Fruit fly (Drosophila melanogaster) whole organism, prepupa: ENCODE measurements around the gene CG31636.

Experiments used
- Blimp-1 ChIP-seq: fragments of 200-800 bp; sonication (Bioruptor generic); optimal IDR thresholded peaks from 3 replicates; lab custom pipeline; 2017; ENCODE audit warnings: missing biosample characterization, missing genetic modification characterization, mild to moderate bottlenecking, moderate library complexity, missing genetic modification reagents
- CG10631 ChIP-seq: fragments of 200-800 bp; sonication (Bioruptor generic); optimal IDR thresholded peaks from 2 replicates; lab custom pipeline; 2016; ENCODE audit warnings: missing biosample characterization, missing genetic modification characterization
- CG11294 ChIP-seq: fragments of 200-800 bp; sonication (Bioruptor generic); IDR thresholded peaks from 2 replicates; pipeline ENCODE4 v1.3.6; 2022; ENCODE audit warnings: missing biosample characterization, missing genetic modification characterization
- CG11762 ChIP-seq: fragments of 200-800 bp; sonication (Bioruptor generic); optimal IDR thresholded peaks from 3 replicates; lab custom pipeline; 2016; ENCODE audit warnings: missing biosample characterization, missing genetic modification characterization; ENCODE audit not compliant: insufficient read depth
- CG11902 ChIP-seq: fragments of 200-800 bp; sonication (Bioruptor generic); optimal IDR thresholded peaks from 3 replicates; lab custom pipeline; 2016; ENCODE audit warnings: missing biosample characterization, missing genetic modification characterization
- CG15336 ChIP-seq: fragments of 200-800 bp; sonication (Bioruptor generic); IDR thresholded peaks from 2 replicates; pipeline ENCODE4 v1.3.6; 2022; ENCODE audit warnings: missing biosample characterization, missing genetic modification characterization
- CG16779 ChIP-seq: fragments of 200-800 bp; sonication (Bioruptor generic); optimal IDR thresholded peaks from 3 replicates; lab custom pipeline; 2017; ENCODE audit warnings: missing biosample characterization, mild to moderate bottlenecking, missing genetic modification characterization
- CG3032 ChIP-seq: fragments of 200-800 bp; optimal IDR thresholded peaks from 2 replicates; lab custom pipeline; 2019; ENCODE audit warnings: missing biosample characterization, mild to moderate bottlenecking, missing genetic modification characterization, moderate library complexity
- CG34406 ChIP-seq: fragments of 200-800 bp; sonication (Bioruptor generic); optimal IDR thresholded peaks from 3 replicates; lab custom pipeline; 2016; ENCODE audit warnings: missing biosample characterization, missing genetic modification characterization
- CG6276 ChIP-seq: fragments of 200-800 bp; sonication (Bioruptor generic); optimal IDR thresholded peaks from 2 replicates; lab custom pipeline; 2017; ENCODE audit warnings: missing biosample characterization, mild to moderate bottlenecking, missing genetic modification characterization
- CG6792 ChIP-seq: fragments of 200-800 bp; sonication (Bioruptor generic); optimal IDR thresholded peaks from 3 replicates; lab custom pipeline; 2016; ENCODE audit warnings: missing biosample characterization, missing genetic modification characterization
- CG7368 ChIP-seq: fragments of 200-800 bp; sonication (Bioruptor generic); optimal IDR thresholded peaks from 3 replicates; lab custom pipeline; 2016; ENCODE audit warnings: missing biosample characterization, missing genetic modification characterization
- CG8119 ChIP-seq: fragments of 200-800 bp; sonication (Bioruptor generic); IDR thresholded peaks from 3 replicates; pipeline ENCODE4 v1.3.6; 2022; ENCODE audit warnings: missing biosample characterization, missing genetic modification characterization
- CG8319 ChIP-seq: fragments of 200-800 bp; sonication (Bioruptor generic); optimal IDR thresholded peaks from 3 replicates; lab custom pipeline; 2016; ENCODE audit warnings: missing biosample characterization, missing genetic modification characterization
- CG8632 ChIP-seq: fragments of 200-800 bp; sonication (Bioruptor generic); optimal IDR thresholded peaks from 3 replicates; lab custom pipeline; 2016; ENCODE audit warnings: missing biosample characterization, missing genetic modification characterization
- CG9139 ChIP-seq: fragments of 200-800 bp; sonication (Bioruptor generic); optimal IDR thresholded peaks from 3 replicates; lab custom pipeline; 2017; ENCODE audit warnings: missing biosample characterization, mild to moderate bottlenecking, missing genetic modification characterization
- Eip75B ChIP-seq: fragments of 200-800 bp; sonication (Bioruptor generic); optimal IDR thresholded peaks from 3 replicates; lab custom pipeline; 2016; ENCODE audit warnings: missing biosample characterization, missing genetic modification characterization
- Eip78C ChIP-seq: fragments of 200-800 bp; sonication (Bioruptor generic); peaks from one replicate; lab custom pipeline; 2016; ENCODE audit warnings: missing biosample characterization, missing genetic modification characterization
- Eip93F ChIP-seq: fragments of 200-800 bp; sonication (Bioruptor generic); optimal IDR thresholded peaks from 2 replicates; lab custom pipeline; 2016; ENCODE audit warnings: missing biosample characterization, mild to moderate bottlenecking, missing genetic modification characterization
- Ets21C ChIP-seq: fragments of 200-800 bp; sonication (Bioruptor generic); optimal IDR thresholded peaks from 3 replicates; lab custom pipeline; 2016; ENCODE audit warnings: missing biosample characterization, missing genetic modification characterization
- Ets96B ChIP-seq: fragments of 200-800 bp; optimal IDR thresholded peaks from 2 replicates; lab custom pipeline; 2019; ENCODE audit warnings: missing biosample characterization, mild to moderate bottlenecking, missing genetic modification characterization, moderate library complexity
- Gug ChIP-seq: fragments of 200-800 bp; sonication (Bioruptor generic); IDR thresholded peaks from 2 replicates; pipeline ENCODE4 v1.3.6; 2022; ENCODE audit warnings: missing biosample characterization, missing genetic modification characterization
- Hr38 ChIP-seq: sonication (Bioruptor generic); optimal IDR thresholded peaks from 2 replicates; lab custom pipeline; 2016; ENCODE audit warnings: missing biosample characterization, missing genetic modification characterization
- Hr39 ChIP-seq: fragments of 200-800 bp; sonication (Bioruptor generic); optimal IDR thresholded peaks from 2 replicates; lab custom pipeline; 2016; ENCODE audit warnings: missing biosample characterization, missing genetic modification characterization
- Hr4 ChIP-seq: fragments of 200-800 bp; sonication (Bioruptor generic); optimal IDR thresholded peaks from 3 replicates; lab custom pipeline; 2016; ENCODE audit warnings: missing biosample characterization, missing genetic modification characterization
- Lpt ChIP-seq: fragments of 200-800 bp; sonication (Bioruptor generic); optimal IDR thresholded peaks from 3 replicates; lab custom pipeline; 2016; ENCODE audit warnings: missing biosample characterization, missing genetic modification characterization
- Met ChIP-seq: fragments of 200-800 bp; sonication (Bioruptor generic); optimal IDR thresholded peaks from 3 replicates; lab custom pipeline; 2016; ENCODE audit warnings: missing biosample characterization, missing genetic modification characterization
- OdsH ChIP-seq: fragments of 200-800 bp; sonication (Bioruptor generic); optimal IDR thresholded peaks from 3 replicates; lab custom pipeline; 2016; ENCODE audit warnings: missing biosample characterization, missing genetic modification characterization
- Smox ChIP-seq: fragments of 200-800 bp; sonication (Bioruptor generic); optimal IDR thresholded peaks from 3 replicates; lab custom pipeline; 2016; ENCODE audit warnings: missing biosample characterization, missing genetic modification characterization
- Sox102F ChIP-seq: fragments of 200-800 bp; sonication (Bioruptor generic); optimal IDR thresholded peaks from 2 replicates; lab custom pipeline; 2016; ENCODE audit warnings: missing biosample characterization, mild to moderate bottlenecking, missing genetic modification characterization
- achi ChIP-seq: fragments of 200-800 bp; sonication (Bioruptor generic); optimal IDR thresholded peaks from 3 replicates; lab custom pipeline; 2016; ENCODE audit warnings: missing biosample characterization, missing genetic modification characterization
- acj6 ChIP-seq: fragments of 200-800 bp; sonication (Bioruptor generic); optimal IDR thresholded peaks from 3 replicates; lab custom pipeline; 2016; ENCODE audit warnings: missing biosample characterization, missing genetic modification characterization
- cyc ChIP-seq: fragments of 200-800 bp; sonication (Bioruptor generic); optimal IDR thresholded peaks from 3 replicates; lab custom pipeline; 2016; ENCODE audit warnings: missing biosample characterization, missing genetic modification characterization
- dac ChIP-seq: fragments of 200-800 bp; sonication (Bioruptor generic); optimal IDR thresholded peaks from 2 replicates; lab custom pipeline; 2017; ENCODE audit warnings: missing biosample characterization, mild to moderate bottlenecking, missing genetic modification characterization
- dsx ChIP-seq: fragments of 200-800 bp; optimal IDR thresholded peaks from 3 replicates; lab custom pipeline; 2019; ENCODE audit warnings: missing biosample characterization, mild to moderate bottlenecking, missing genetic modification characterization, moderate library complexity; ENCODE audit not compliant: poor library complexity, severe bottlenecking
- eg ChIP-seq: fragments of 200-800 bp; sonication (Bioruptor generic); IDR thresholded peaks from 3 replicates; pipeline ENCODE4 v1.3.6; 2022; ENCODE audit warnings: missing biosample characterization, missing genetic modification characterization
- esn ChIP-seq: fragments of 200-800 bp; sonication (Bioruptor generic); optimal IDR thresholded peaks from 2 replicates; lab custom pipeline; 2016; ENCODE audit warnings: missing biosample characterization, mild to moderate bottlenecking, missing genetic modification characterization, moderate library complexity
- fd59A ChIP-seq: fragments of 200-800 bp; sonication (Bioruptor generic); optimal IDR thresholded peaks from 2 replicates; lab custom pipeline; 2017; ENCODE audit warnings: missing biosample characterization, mild to moderate bottlenecking, missing genetic modification characterization, missing genetic modification reagents
- fd85E ChIP-seq: fragments of 200-800 bp; sonication (Bioruptor generic); optimal IDR thresholded peaks from 3 replicates; lab custom pipeline; 2016; ENCODE audit warnings: missing biosample characterization, missing genetic modification characterization
- lz ChIP-seq: fragments of 200-800 bp; sonication (Bioruptor generic); optimal IDR thresholded peaks from 3 replicates; lab custom pipeline; 2016; ENCODE audit warnings: missing biosample characterization, missing genetic modification characterization
- net ChIP-seq: fragments of 200-800 bp; sonication (Bioruptor generic); optimal IDR thresholded peaks from 3 replicates; lab custom pipeline; 2016; ENCODE audit warnings: missing biosample characterization, missing genetic modification characterization
- pdm3 ChIP-seq: fragments of 200-800 bp; sonication (Bioruptor generic); optimal IDR thresholded peaks from 3 replicates; lab custom pipeline; 2016; ENCODE audit warnings: missing biosample characterization, missing genetic modification characterization
- salr ChIP-seq, 2 experiments: fragments of 200-800 bp; sonication (Bioruptor generic); optimal IDR thresholded peaks; 3 replicates each; lab custom pipeline; 2016 to 2018; ENCODE audit warnings: missing biosample characterization in 2 of 2, missing genetic modification characterization in 2 of 2, mild to moderate bottlenecking in 1 of 2
- spab ChIP-seq: fragments of 200-800 bp; sonication (Bioruptor generic); optimal IDR thresholded peaks from 2 replicates; lab custom pipeline; 2017; ENCODE audit warnings: missing biosample characterization, mild to moderate bottlenecking, missing genetic modification characterization, missing genetic modification reagents
- ss ChIP-seq, 2 experiments: fragments of 200-800 bp; sonication (Bioruptor generic); optimal IDR thresholded peaks; 2 replicates in 1 of 2; 3 replicates in 1 of 2; lab custom pipeline; 2017 to 2018; ENCODE audit warnings: mild to moderate bottlenecking in 2 of 2, missing biosample characterization in 2 of 2, missing genetic modification characterization in 2 of 2, moderate library complexity in 1 of 2
- topi ChIP-seq: fragments of 200-800 bp; sonication (Bioruptor generic); optimal IDR thresholded peaks from 3 replicates; lab custom pipeline; 2016; ENCODE audit warnings: missing biosample characterization, missing genetic modification characterization
- vri ChIP-seq: fragments of 200-800 bp; sonication (Bioruptor generic); optimal IDR thresholded peaks from 3 replicates; lab custom pipeline; 2016; ENCODE audit warnings: missing biosample characterization, mild to moderate bottlenecking, missing genetic modification characterization

The CG31636 gene

dm6 chr2L:6612477-6613004 lies 45.4 kb downstream of the CG31636 start (continued):
- peak; percentile 100 for TF ChIP-seq CG16779 (tag; lab: Kevin White, UChicago)
- TF ChIP-seq spab (GFP tag; lab: Kevin White, UChicago) = peak; percentile 100
- TF ChIP-seq Ets96B (tag; lab: Kevin White, UChicago) = peak; percentile 100
- peak; percentile 100 for TF ChIP-seq lz
- TF ChIP-seq CG8632 (GFP tag; lab: Kevin White, UChicago) = peak; percentile 100
- TF ChIP-seq CG8319 (GFP tag; lab: Kevin White, UChicago) = peak; percentile 100
- peak; percentile 100 for TF ChIP-seq eg
- peak; percentile 100 for TF ChIP-seq fd59A
- TF ChIP-seq net (GFP tag; lab: Kevin White, UChicago) = peak; percentile 100
- TF ChIP-seq CG34406 = peak; percentile 100
- TF ChIP-seq CG7368 = peak; percentile 100
- TF ChIP-seq OdsH = peak; percentile 100
- peak; percentile 100 for TF ChIP-seq CG6276 (GFP tag; lab: Kevin White, UChicago)
- peak; percentile 100 for TF ChIP-seq topi
- TF ChIP-seq cyc = peak; percentile 100
- peak; percentile 100 for TF ChIP-seq CG11762 (GFP tag; lab: Kevin White, UChicago)
- peak; percentile 100 for TF ChIP-seq vri (GFP tag; lab: Kevin White, UChicago)
- peak; percentile 100 for TF ChIP-seq Eip93F (GFP tag; lab: Kevin White, UChicago)
- peak; percentile 100 for TF ChIP-seq achi (GFP tag; lab: Kevin White, UChicago)
- TF ChIP-seq Sox102F = peak; percentile 100
- TF ChIP-seq salr (GFP tag; optimal IDR thresholded peaks at IDR 0.05; lab: Kevin White, UChicago) = peak; percentile 100
- TF ChIP-seq CG11902 (GFP tag; lab: Kevin White, UChicago) = peak; percentile 100
- TF ChIP-seq esn (GFP tag; lab: Kevin White, UChicago) = peak; percentile 100
- peak; percentile 98 for TF ChIP-seq Hr38
- peak; percentile 99 for TF ChIP-seq Blimp-1 (GFP tag; lab: Kevin White, UChicago)
- TF ChIP-seq Smox (GFP tag; lab: Kevin White, UChicago) = peak; percentile 100
- TF ChIP-seq Gug (GFP tag; lab: Robert Waterston, UW) = peak; percentile 100
- TF ChIP-seq, all 60 proteins: peak for 60

- TF ChIP-seq cyc (no peak), CG15336 (GFP tag; lab: Robert Waterston, UW) (no peak), CG8632 (GFP tag; lab: Kevin White, UChicago) (no peak), CG6792 (no peak), CG10631 (GFP tag; lab: Kevin White, UChicago) (no peak), CG3032 (tag; lab: Kevin White, UChicago) (no peak), Eip75B (no peak), Ets21C (GFP tag; lab: Kevin White, UChicago) (no peak), Eip93F (GFP tag; lab: Kevin White, UChicago) (no peak), CG11762 (GFP tag; lab: Kevin White, UChicago) (no peak), Sox102F (no peak), net (GFP tag; lab: Kevin White, UChicago) (peak; percentile 6), Eip78C (GFP tag; lab: Kevin White, UChicago) (peak; percentile 58), dsx (no peak), acj6 (GFP tag; lab: Kevin White, UChicago) (peak; percentile 19), vri (GFP tag; lab: Kevin White, UChicago) (no peak), achi (GFP tag; lab: Kevin White, UChicago) (no peak), Lpt (GFP tag; lab: Kevin White, UChicago) (no peak), Smox (GFP tag; lab: Kevin White, UChicago) (no peak), Hr39 (no peak), ss (GFP tag; optimal IDR thresholded peaks at IDR 0.05; lab: Kevin White, UChicago) (no peak), CG11902 (GFP tag; lab: Kevin White, UChicago) (no peak), CG11294 (GFP tag; lab: Robert Waterston, UW) (0 out of 2 replicates have a peak, but pooled peaks have one; percentile 18), CG6276 (GFP tag; lab: Kevin White, UChicago) (peak; percentile 2), CG9139 (GFP tag; lab: Kevin White, UChicago) (no peak), CG8319 (GFP tag; lab: Kevin White, UChicago) (no peak), fd85E (GFP tag; lab: Kevin White, UChicago) (no peak), dac (GFP tag; lab: Kevin White, UChicago) (no peak), fd59A (no peak), Met (GFP tag; lab: Kevin White, UChicago) (no peak), pdm3 (GFP tag; lab: Kevin White, UChicago) (no peak), Ets96B (tag; lab: Kevin White, UChicago) (no peak), CG8119 (GFP tag; lab: Robert Waterston, UW) (no peak), Blimp-1 (GFP tag; lab: Kevin White, UChicago) (no peak), Hr4 (GFP tag; lab: Kevin White, UChicago) (peak; percentile 29), spab (GFP tag; lab: Kevin White, UChicago) (no peak)
Measured at dm6 chr2L:6611374-6612005, 46.5 kb downstream of the CG31636 start.
